Fruit fly (Drosophila melanogaster) whole organism, prepupa: ENCODE measurements around the gene form3.
A peak's percentile ranks its signal among the peaks of the same experiment; 100 is the strongest.

ENCODE experiments used
- CG10631 ChIP-seq: fragments of 200-800 bp; sonication (Bioruptor generic); optimal IDR thresholded peaks from 2 replicates; lab custom pipeline; 2016; ENCODE audit warnings: missing biosample characterization, missing genetic modification characterization
- CG10669 ChIP-seq: fragments of 200-800 bp; sonication (Bioruptor generic); optimal IDR thresholded peaks from 3 replicates; lab custom pipeline; 2018; ENCODE audit warnings: missing biosample characterization, mild to moderate bottlenecking, missing genetic modification characterization, moderate library complexity
- CG11294 ChIP-seq: fragments of 200-800 bp; sonication (Bioruptor generic); IDR thresholded peaks from 2 replicates; pipeline ENCODE4 v1.3.6; 2022; ENCODE audit warnings: missing biosample characterization, missing genetic modification characterization
- CG11762 ChIP-seq: fragments of 200-800 bp; sonication (Bioruptor generic); optimal IDR thresholded peaks from 3 replicates; lab custom pipeline; 2016; ENCODE audit warnings: missing biosample characterization, missing genetic modification characterization; ENCODE audit not compliant: insufficient read depth
- CG11902 ChIP-seq: fragments of 200-800 bp; sonication (Bioruptor generic); optimal IDR thresholded peaks from 3 replicates; lab custom pipeline; 2016; ENCODE audit warnings: missing biosample characterization, missing genetic modification characterization
- CG15336 ChIP-seq: fragments of 200-800 bp; sonication (Bioruptor generic); IDR thresholded peaks from 2 replicates; pipeline ENCODE4 v1.3.6; 2022; ENCODE audit warnings: missing biosample characterization, missing genetic modification characterization
- CG1621 ChIP-seq: fragments of 200-800 bp; sonication (Bioruptor generic); optimal IDR thresholded peaks from 3 replicates; lab custom pipeline; 2018; ENCODE audit warnings: missing biosample characterization, mild to moderate bottlenecking, missing genetic modification characterization
- CG16779 ChIP-seq: fragments of 200-800 bp; sonication (Bioruptor generic); optimal IDR thresholded peaks from 3 replicates; lab custom pipeline; 2017; ENCODE audit warnings: missing biosample characterization, mild to moderate bottlenecking, missing genetic modification characterization
- CG3032 ChIP-seq: fragments of 200-800 bp; optimal IDR thresholded peaks from 2 replicates; lab custom pipeline; 2019; ENCODE audit warnings: missing biosample characterization, mild to moderate bottlenecking, missing genetic modification characterization, moderate library complexity
- CG31627 ChIP-seq: fragments of 200-800 bp; sonication (Bioruptor generic); optimal IDR thresholded peaks from 3 replicates; lab custom pipeline; 2016; ENCODE audit warnings: missing biosample characterization, missing genetic modification characterization
- CG34406 ChIP-seq: fragments of 200-800 bp; sonication (Bioruptor generic); optimal IDR thresholded peaks from 3 replicates; lab custom pipeline; 2016; ENCODE audit warnings: missing biosample characterization, missing genetic modification characterization
- CG6163 ChIP-seq: fragments of 200-800 bp; sonication (Bioruptor generic); IDR thresholded peaks from 3 replicates; pipeline ENCODE4 v1.3.6; 2022; ENCODE audit warnings: missing biosample characterization, missing genetic modification characterization
- CG6276 ChIP-seq: fragments of 200-800 bp; sonication (Bioruptor generic); optimal IDR thresholded peaks from 2 replicates; lab custom pipeline; 2017; ENCODE audit warnings: missing biosample characterization, mild to moderate bottlenecking, missing genetic modification characterization
- CG6792 ChIP-seq: fragments of 200-800 bp; sonication (Bioruptor generic); optimal IDR thresholded peaks from 3 replicates; lab custom pipeline; 2016; ENCODE audit warnings: missing biosample characterization, missing genetic modification characterization
- CG6854 ChIP-seq: fragments of 200-800 bp; sonication (Bioruptor generic); optimal IDR thresholded peaks from 2 replicates; lab custom pipeline; 2017; ENCODE audit warnings: missing biosample characterization, mild to moderate bottlenecking, missing genetic modification characterization
- CG7368 ChIP-seq: fragments of 200-800 bp; sonication (Bioruptor generic); optimal IDR thresholded peaks from 3 replicates; lab custom pipeline; 2016; ENCODE audit warnings: missing biosample characterization, missing genetic modification characterization
- CG8119 ChIP-seq: fragments of 200-800 bp; sonication (Bioruptor generic); IDR thresholded peaks from 3 replicates; pipeline ENCODE4 v1.3.6; 2022; ENCODE audit warnings: missing biosample characterization, missing genetic modification characterization
- CG8319 ChIP-seq: fragments of 200-800 bp; sonication (Bioruptor generic); optimal IDR thresholded peaks from 3 replicates; lab custom pipeline; 2016; ENCODE audit warnings: missing biosample characterization, missing genetic modification characterization
- CG9139 ChIP-seq: fragments of 200-800 bp; sonication (Bioruptor generic); optimal IDR thresholded peaks from 3 replicates; lab custom pipeline; 2017; ENCODE audit warnings: missing biosample characterization, mild to moderate bottlenecking, missing genetic modification characterization
- Eip75B ChIP-seq: fragments of 200-800 bp; sonication (Bioruptor generic); optimal IDR thresholded peaks from 3 replicates; lab custom pipeline; 2016; ENCODE audit warnings: missing biosample characterization, missing genetic modification characterization
- Eip78C ChIP-seq: fragments of 200-800 bp; sonication (Bioruptor generic); peaks from one replicate; lab custom pipeline; 2016; ENCODE audit warnings: missing biosample characterization, missing genetic modification characterization
- Eip93F ChIP-seq: fragments of 200-800 bp; sonication (Bioruptor generic); optimal IDR thresholded peaks from 2 replicates; lab custom pipeline; 2016; ENCODE audit warnings: missing biosample characterization, mild to moderate bottlenecking, missing genetic modification characterization
- Ets96B ChIP-seq: fragments of 200-800 bp; optimal IDR thresholded peaks from 2 replicates; lab custom pipeline; 2019; ENCODE audit warnings: missing biosample characterization, mild to moderate bottlenecking, missing genetic modification characterization, moderate library complexity
- Gug ChIP-seq: fragments of 200-800 bp; sonication (Bioruptor generic); IDR thresholded peaks from 2 replicates; pipeline ENCODE4 v1.3.6; 2022; ENCODE audit warnings: missing biosample characterization, missing genetic modification characterization
- Hr4 ChIP-seq: fragments of 200-800 bp; sonication (Bioruptor generic); optimal IDR thresholded peaks from 3 replicates; lab custom pipeline; 2016; ENCODE audit warnings: missing biosample characterization, missing genetic modification characterization
- Lpt ChIP-seq: fragments of 200-800 bp; sonication (Bioruptor generic); optimal IDR thresholded peaks from 3 replicates; lab custom pipeline; 2016; ENCODE audit warnings: missing biosample characterization, missing genetic modification characterization
- Met ChIP-seq: fragments of 200-800 bp; sonication (Bioruptor generic); optimal IDR thresholded peaks from 3 replicates; lab custom pipeline; 2016; ENCODE audit warnings: missing biosample characterization, missing genetic modification characterization
- Sox102F ChIP-seq: fragments of 200-800 bp; sonication (Bioruptor generic); optimal IDR thresholded peaks from 2 replicates; lab custom pipeline; 2016; ENCODE audit warnings: missing biosample characterization, mild to moderate bottlenecking, missing genetic modification characterization
- Sox14 ChIP-seq: fragments of 200-800 bp; sonication (Bioruptor generic); optimal IDR thresholded peaks from 3 replicates; lab custom pipeline; 2016; ENCODE audit warnings: missing biosample characterization, missing genetic modification characterization
- acj6 ChIP-seq: fragments of 200-800 bp; sonication (Bioruptor generic); optimal IDR thresholded peaks from 3 replicates; lab custom pipeline; 2016; ENCODE audit warnings: missing biosample characterization, missing genetic modification characterization
- cyc ChIP-seq: fragments of 200-800 bp; sonication (Bioruptor generic); optimal IDR thresholded peaks from 3 replicates; lab custom pipeline; 2016; ENCODE audit warnings: missing biosample characterization, missing genetic modification characterization
- dac ChIP-seq: fragments of 200-800 bp; sonication (Bioruptor generic); optimal IDR thresholded peaks from 2 replicates; lab custom pipeline; 2017; ENCODE audit warnings: missing biosample characterization, mild to moderate bottlenecking, missing genetic modification characterization
- dsx ChIP-seq: fragments of 200-800 bp; optimal IDR thresholded peaks from 3 replicates; lab custom pipeline; 2019; ENCODE audit warnings: missing biosample characterization, mild to moderate bottlenecking, missing genetic modification characterization, moderate library complexity; ENCODE audit not compliant: poor library complexity, severe bottlenecking
- esn ChIP-seq: fragments of 200-800 bp; sonication (Bioruptor generic); optimal IDR thresholded peaks from 2 replicates; lab custom pipeline; 2016; ENCODE audit warnings: missing biosample characterization, mild to moderate bottlenecking, missing genetic modification characterization, moderate library complexity
- fd85E ChIP-seq: fragments of 200-800 bp; sonication (Bioruptor generic); optimal IDR thresholded peaks from 3 replicates; lab custom pipeline; 2016; ENCODE audit warnings: missing biosample characterization, missing genetic modification characterization
- fkh ChIP-seq: fragments of 200-800 bp; sonication (Bioruptor generic); optimal IDR thresholded peaks from 3 replicates; lab custom pipeline; 2017; ENCODE audit warnings: missing biosample characterization, mild to moderate bottlenecking, missing genetic modification characterization, moderate library complexity
- lz ChIP-seq: fragments of 200-800 bp; sonication (Bioruptor generic); optimal IDR thresholded peaks from 3 replicates; lab custom pipeline; 2016; ENCODE audit warnings: missing biosample characterization, missing genetic modification characterization
- net ChIP-seq: fragments of 200-800 bp; sonication (Bioruptor generic); optimal IDR thresholded peaks from 3 replicates; lab custom pipeline; 2016; ENCODE audit warnings: missing biosample characterization, missing genetic modification characterization
- pdm3 ChIP-seq: fragments of 200-800 bp; sonication (Bioruptor generic); optimal IDR thresholded peaks from 3 replicates; lab custom pipeline; 2016; ENCODE audit warnings: missing biosample characterization, missing genetic modification characterization
- salr ChIP-seq, 2 experiments: fragments of 200-800 bp; sonication (Bioruptor generic); optimal IDR thresholded peaks; 3 replicates each; lab custom pipeline; 2016 to 2018; ENCODE audit warnings: missing biosample characterization in 2 of 2, missing genetic modification characterization in 2 of 2, mild to moderate bottlenecking in 1 of 2
- spab ChIP-seq: fragments of 200-800 bp; sonication (Bioruptor generic); optimal IDR thresholded peaks from 2 replicates; lab custom pipeline; 2017; ENCODE audit warnings: missing biosample characterization, mild to moderate bottlenecking, missing genetic modification characterization, missing genetic modification reagents
- ss ChIP-seq, 2 experiments: fragments of 200-800 bp; sonication (Bioruptor generic); optimal IDR thresholded peaks; 2 replicates in 1 of 2; 3 replicates in 1 of 2; lab custom pipeline; 2017 to 2018; ENCODE audit warnings: mild to moderate bottlenecking in 2 of 2, missing biosample characterization in 2 of 2, missing genetic modification characterization in 2 of 2, moderate library complexity in 1 of 2

form3 gene

dm6 chr3L:7077258-7077657, 17.4 kb upstream of the form3 start, which contains the start of gene CG8641:
CG8641 (minus strand) TSS chr3L:7077462.
- TF ChIP-seq Met (GFP tag; lab: Kevin White, UChicago) = no peak
- no peak for TF ChIP-seq fd85E

DNA sequence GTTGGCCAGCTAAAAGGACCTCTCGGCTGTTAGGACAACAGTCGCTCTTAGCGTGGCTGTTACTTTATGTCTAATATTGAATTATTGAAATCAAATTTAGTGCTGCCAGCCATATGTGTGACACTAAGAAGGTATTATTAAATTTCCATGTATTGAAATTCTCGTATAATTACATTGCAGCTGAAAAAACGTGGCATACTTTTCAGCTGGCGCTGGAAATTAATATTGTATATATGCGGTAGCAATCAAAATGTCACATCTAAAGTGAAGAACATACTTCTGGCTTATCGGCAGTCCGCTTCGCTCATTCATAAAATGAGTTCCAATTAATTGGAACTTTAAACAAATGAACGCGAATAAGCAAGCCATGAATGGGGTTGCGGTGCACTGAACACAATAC, 12.4 kb upstream of the form3 start:
- TF ChIP-seq Met (GFP tag; lab: Kevin White, UChicago) (no peak), CG6276 (GFP tag; lab: Kevin White, UChicago) (no peak), esn (no peak), CG11294 (GFP tag; lab: Robert Waterston, UW) (no peak), Eip78C (GFP tag; lab: Kevin White, UChicago) (no peak), Eip75B (no peak)

DNA sequence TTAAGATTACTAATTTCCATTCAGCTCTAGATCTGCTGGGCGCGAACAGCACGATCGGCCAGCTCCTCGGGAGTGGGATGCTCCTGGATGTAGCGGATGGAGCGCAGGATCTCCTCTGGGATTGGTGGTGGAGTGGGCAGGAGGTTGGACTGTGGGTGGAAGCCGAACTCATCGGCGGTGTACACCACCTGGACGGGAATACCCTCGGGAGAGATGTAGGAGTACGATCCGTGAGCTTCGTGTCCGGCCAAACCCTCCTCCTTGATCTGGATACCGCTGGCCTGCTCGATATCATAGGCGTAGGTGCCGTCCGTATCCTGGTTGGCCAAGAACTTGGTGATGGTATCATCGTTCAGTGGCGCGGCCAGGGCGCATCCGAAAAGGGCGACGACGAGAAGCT, 8.5 kb upstream of the form3 start:
- no peak for TF ChIP-seq Hr4 (GFP tag; lab: Kevin White, UChicago)
- TF ChIP-seq CG6792 = no peak
- TF ChIP-seq dsx (GFP tag; lab: Kevin White, UChicago) = no peak
- no peak for TF ChIP-seq CG10631 (GFP tag; lab: Kevin White, UChicago)
- TF ChIP-seq CG11762 (GFP tag; lab: Kevin White, UChicago) = no peak
- TF ChIP-seq CG10669 (GFP tag; lab: Kevin White, UChicago) = no peak
- TF ChIP-seq Sox14 (GFP tag; lab: Kevin White, UChicago) = no peak
- TF ChIP-seq Eip78C (GFP tag; lab: Kevin White, UChicago) = no peak
- TF ChIP-seq CG7368 (GFP tag; lab: Kevin White, UChicago) = no peak
- TF ChIP-seq CG11294 (GFP tag; lab: Robert Waterston, UW) = no peak
- TF ChIP-seq CG34406 (GFP tag; lab: Kevin White, UChicago) = no peak
- TF ChIP-seq CG9139 = no peak
- no peak for TF ChIP-seq acj6 (GFP tag; lab: Kevin White, UChicago)
- no peak for TF ChIP-seq Ets96B
- no peak for TF ChIP-seq Gug (GFP tag; lab: Robert Waterston, UW)
- TF ChIP-seq cyc (GFP tag; lab: Kevin White, UChicago) = no peak
- TF ChIP-seq net = no peak
- TF ChIP-seq fd85E = no peak
- TF ChIP-seq ss (GFP tag; optimal IDR thresholded peaks at IDR 0.05; lab: Kevin White, UChicago) = no peak

- TF ChIP-seq ss (GFP tag; optimal IDR thresholded peaks at IDR 0.05; lab: Kevin White, UChicago) = no peak
- no peak for TF ChIP-seq CG6854 (GFP tag; lab: Kevin White, UChicago)
- TF ChIP-seq CG6276 (GFP tag; lab: Kevin White, UChicago) = no peak
- no peak for TF ChIP-seq lz (GFP tag; lab: Kevin White, UChicago)
- TF ChIP-seq Gug (GFP tag; lab: Robert Waterston, UW) = no peak
- no peak for TF ChIP-seq CG16779 (tag; lab: Kevin White, UChicago)
- peak; percentile 10 for TF ChIP-seq Eip78C (GFP tag; lab: Kevin White, UChicago)
Observed at dm6 chr3L:7086558-7087059, 8.0 kb upstream of the form3 start, which contains the start of gene Cpr65Ea. Cpr65Ea (minus strand) TSS chr3L:7086608.

- no peak for TF ChIP-seq salr (GFP tag; optimal IDR thresholded peaks at IDR 0.05; lab: Kevin White, UChicago)
- TF ChIP-seq cyc (GFP tag; lab: Kevin White, UChicago) = no peak
- peak; percentile 10 for TF ChIP-seq CG10631 (GFP tag; lab: Kevin White, UChicago)
- TF ChIP-seq Hr4 (GFP tag; lab: Kevin White, UChicago) = peak; percentile 4
- peak; percentile 19 for TF ChIP-seq Ets96B
- no peak for TF ChIP-seq Eip93F (GFP tag; lab: Kevin White, UChicago)
- no peak for TF ChIP-seq Sox102F (GFP tag; lab: Kevin White, UChicago)
- peak; percentile 46 for TF ChIP-seq spab
- peak in 1 of 2 experiments; percentile 49 for TF ChIP-seq ss (GFP tag; optimal IDR thresholded peaks at IDR 0.05; lab: Kevin White, UChicago)
- TF ChIP-seq acj6 (GFP tag; lab: Kevin White, UChicago) = no peak
- no peak for TF ChIP-seq lz (GFP tag; lab: Kevin White, UChicago)
- TF ChIP-seq pdm3 (GFP tag; lab: Kevin White, UChicago) = peak; percentile 2
- TF ChIP-seq fkh (GFP tag; lab: Kevin White, UChicago) = no peak
- TF ChIP-seq CG11902 (GFP tag; lab: Kevin White, UChicago) = no peak
- TF ChIP-seq Lpt (GFP tag; lab: Kevin White, UChicago) = no peak
- no peak for TF ChIP-seq CG6163 (GFP tag; lab: Robert Waterston, UW)
- TF ChIP-seq CG8119 (GFP tag; lab: Robert Waterston, UW) = no peak
- peak; percentile 30 for TF ChIP-seq CG8319 (GFP tag; lab: Kevin White, UChicago)
- TF ChIP-seq net = no peak
- TF ChIP-seq CG3032 (tag; lab: Kevin White, UChicago) = peak; percentile 61
- no peak for TF ChIP-seq CG31627 (GFP tag; lab: Kevin White, UChicago)
- no peak for TF ChIP-seq CG15336 (GFP tag; lab: Robert Waterston, UW)
- TF ChIP-seq CG11762 (GFP tag; lab: Kevin White, UChicago) = no peak
- TF ChIP-seq Eip75B = peak; percentile 43
- no peak for TF ChIP-seq CG1621 (tag; lab: Kevin White, UChicago)
- TF ChIP-seq CG34406 (GFP tag; lab: Kevin White, UChicago) = no peak
- TF ChIP-seq dac (GFP tag; lab: Kevin White, UChicago) = no peak
Observed at dm6 chr3L:7087347-7087746, 7.3 kb upstream of the form3 start.
